Fruit fly (Drosophila melanogaster) whole organism: ENCODE results near the gene mRpS23.

Experiments
- CG8478 ChIP-seq: fragments of >200 bp; optimal IDR thresholded peaks from 2 replicates; lab custom pipeline; 2018; ENCODE audit warnings: inconsistent platforms
- Dll ChIP-seq: fragments of >200 bp; optimal IDR thresholded peaks from 2 replicates; lab custom pipeline; 2017
- EcR ChIP-seq, 2 experiments: fragments of >200 bp; optimal IDR thresholded peaks; 2 replicates each; lab custom pipeline; 2017; ENCODE audit warnings: missing biosample characterization in 2 of 2, missing genetic modification characterization in 2 of 2, missing genetic modification reagents in 2 of 2
- pan ChIP-seq: fragments of >200 bp; optimal IDR thresholded peaks from 2 replicates; lab custom pipeline; 2017
- psq ChIP-seq: fragments of >200 bp; optimal IDR thresholded peaks from 2 replicates; lab custom pipeline; 2017
- usp ChIP-seq: fragments of >200 bp; optimal IDR thresholded peaks from 2 replicates; lab custom pipeline; 2017; ENCODE audit warnings: missing biosample characterization, missing genetic modification characterization, mixed read lengths

Gene mRpS23

dm6 chr2L:13804561-13805067 lies 30.3 kb downstream of the mRpS23 start:
- TF ChIP-seq CG8478 (lab: Kevin White, UChicago) (no peak), usp (GFP tag; lab: Kevin White, UChicago) (no peak), Dll (no peak), EcR (GFP tag; optimal IDR thresholded peaks at IDR 0.05; lab: Kevin White, UChicago) (no peak), pan (lab: Kevin White, UChicago) (no peak), psq (lab: Kevin White, UChicago) (no peak)

- no peak for TF ChIP-seq usp (GFP tag; lab: Kevin White, UChicago)
- no peak for TF ChIP-seq EcR (GFP tag; optimal IDR thresholded peaks at IDR 0.05; lab: Kevin White, UChicago)
- TF ChIP-seq pan (lab: Kevin White, UChicago): no peak
- no peak for TF ChIP-seq CG8478 (lab: Kevin White, UChicago)
- no peak for TF ChIP-seq psq (lab: Kevin White, UChicago)
- no peak for TF ChIP-seq Dll
Measured at dm6 chr2L:13803805-13804560, 30.9 kb downstream of the mRpS23 start.

- TF ChIP-seq EcR (GFP tag; optimal IDR thresholded peaks at IDR 0.05; lab: Kevin White, UChicago) (no peak), usp (GFP tag; lab: Kevin White, UChicago) (no peak), psq (lab: Kevin White, UChicago) (no peak), Dll (no peak), CG8478 (lab: Kevin White, UChicago) (no peak)
Measured at dm6 chr2L:13803032-13803661, 31.7 kb downstream of the mRpS23 start, which contains the start of gene CAH1. Gene CAH1, plus strand, starts transcription at chr2L:13803626.

- TF ChIP-seq pan (lab: Kevin White, UChicago) (no peak), CG8478 (lab: Kevin White, UChicago) (no peak), psq (lab: Kevin White, UChicago) (no peak), EcR (GFP tag; optimal IDR thresholded peaks at IDR 0.05; lab: Kevin White, UChicago) (no peak)
Measured at dm6 chr2L:13802075-13802639, 32.7 kb downstream of the mRpS23 start.

- TF ChIP-seq EcR (GFP tag; optimal IDR thresholded peaks at IDR 0.05; lab: Kevin White, UChicago): no peak
- no peak for TF ChIP-seq CG8478 (lab: Kevin White, UChicago)
- TF ChIP-seq pan (lab: Kevin White, UChicago): no peak
- TF ChIP-seq psq (lab: Kevin White, UChicago): no peak
- TF ChIP-seq usp (GFP tag; lab: Kevin White, UChicago): no peak
- no peak for TF ChIP-seq Dll
Measured at dm6 chr2L:13801166-13801565, 33.7 kb downstream of the mRpS23 start.

- TF ChIP-seq CG8478 (lab: Kevin White, UChicago) (no peak), EcR (GFP tag; optimal IDR thresholded peaks at IDR 0.05; lab: Kevin White, UChicago) (no peak), pan (lab: Kevin White, UChicago) (no peak), psq (lab: Kevin White, UChicago) (no peak), usp (GFP tag; lab: Kevin White, UChicago) (no peak), Dll (no peak)
Measured at dm6 chr2L:13793405-13793804, 41.5 kb downstream of the mRpS23 start, which contains the start of gene Sec71. Gene Sec71, plus strand, starts transcription at chr2L:13793521.

- TF ChIP-seq usp (GFP tag; lab: Kevin White, UChicago) (no peak), Dll (no peak), CG8478 (lab: Kevin White, UChicago) (no peak), EcR (GFP tag; optimal IDR thresholded peaks at IDR 0.05; lab: Kevin White, UChicago) (no peak)
Measured at dm6 chr2L:13790715-13791114, 44.2 kb downstream of the mRpS23 start, which contains the start of gene CG16863. Gene CG16863, plus strand, starts transcription at chr2L:13790959.
